Worm (Caenorhabditis elegans) whole organism, L2 larva: ENCODE data around the gene F58F12.3.

Experiments used
- C34F6.9 ChIP-seq: fragments of 150-350 bp; optimal IDR thresholded peaks from 2 replicates; lab custom pipeline; 2014; ENCODE audit warnings: missing biosample characterization, missing genetic modification characterization
- F13H6.1 ChIP-seq: sonication (generic microtip); optimal IDR thresholded peaks from 2 replicates; lab custom pipeline; 2016; ENCODE audit warnings: missing genetic modification characterization, missing compliant biosample characterization
- R02D3.7 ChIP-seq: fragments of 150-350 bp; optimal IDR thresholded peaks from 2 replicates; lab custom pipeline; 2014; ENCODE audit warnings: missing biosample characterization, missing genetic modification characterization
- Y55F3AM.14 ChIP-seq: fragments of 200-800 bp; sonication (Bioruptor generic); optimal IDR thresholded peaks from 2 replicates; lab custom pipeline; 2018; ENCODE audit warnings: mild to moderate bottlenecking, missing genetic modification characterization, missing compliant biosample characterization
- ZK546.5 ChIP-seq: sonication (generic microtip); optimal IDR thresholded peaks from 2 replicates; lab custom pipeline; 2017; ENCODE audit warnings: missing biosample characterization, missing genetic modification characterization
- alr-1 ChIP-seq: fragments of 150-350 bp; optimal IDR thresholded peaks from 2 replicates; lab custom pipeline; 2014; ENCODE audit warnings: missing biosample characterization, missing genetic modification characterization
- aly-2 ChIP-seq: fragments of 150-350 bp; optimal IDR thresholded peaks from 2 replicates; lab custom pipeline; 2014; ENCODE audit warnings: missing biosample characterization, missing genetic modification characterization
- ama-1 ChIP-seq: fragments of 150-350 bp; optimal IDR thresholded peaks from 2 replicates; lab custom pipeline; 2018; ENCODE audit warnings: inconsistent platforms
- blmp-1 ChIP-seq: sonication (generic microtip); optimal IDR thresholded peaks from 2 replicates; lab custom pipeline; 2017; ENCODE audit warnings: missing genetic modification characterization, mild to moderate bottlenecking, missing compliant biosample characterization, antibody characterized with exemption, moderate library complexity; ENCODE audit not compliant: insufficient read depth
- ceh-16 ChIP-seq: fragments of 150-350 bp; optimal IDR thresholded peaks from 2 replicates; lab custom pipeline; 2014; ENCODE audit warnings: missing biosample characterization, missing genetic modification characterization
- ceh-82 ChIP-seq: fragments of 150-350 bp; optimal IDR thresholded peaks from 2 replicates; lab custom pipeline; 2014; ENCODE audit warnings: missing biosample characterization, missing genetic modification characterization
- crh-2 ChIP-seq: sonication (generic microtip); optimal IDR thresholded peaks from 2 replicates; lab custom pipeline; 2017; ENCODE audit warnings: missing biosample characterization, missing genetic modification characterization
- dmd-4 ChIP-seq: sonication (generic microtip); optimal IDR thresholded peaks from 2 replicates; lab custom pipeline; 2017; ENCODE audit warnings: missing biosample characterization, missing genetic modification characterization
- egl-27 ChIP-seq: sonication (generic microtip); optimal IDR thresholded peaks from 3 replicates; lab custom pipeline; 2017; ENCODE audit warnings: missing biosample characterization, missing genetic modification reagents, missing genetic modification characterization
- elt-1 ChIP-seq: fragments of 150-350 bp; optimal IDR thresholded peaks from 2 replicates; lab custom pipeline; 2014; ENCODE audit warnings: missing biosample characterization, missing genetic modification characterization
- elt-3 ChIP-seq: sonication (generic microtip); optimal IDR thresholded peaks from 2 replicates; lab custom pipeline; 2017; ENCODE audit warnings: missing biosample characterization, missing genetic modification characterization
- fos-1 ChIP-seq: fragments of 150-350 bp; optimal IDR thresholded peaks from 2 replicates; lab custom pipeline; 2014; ENCODE audit warnings: missing biosample characterization, missing genetic modification characterization
- gmeb-1 ChIP-seq: fragments of 150-350 bp; optimal IDR thresholded peaks from 2 replicates; lab custom pipeline; 2014; ENCODE audit warnings: missing biosample characterization, missing genetic modification characterization
- lin-39 ChIP-seq: fragments of 150-350 bp; optimal IDR thresholded peaks from 2 replicates; lab custom pipeline; 2014; ENCODE audit warnings: missing biosample characterization, missing genetic modification reagents, missing genetic modification characterization
- lsy-2 ChIP-seq, 2 experiments: fragments of 150-350 bp in 1 of 2; sonication (generic microtip) in 1 of 2; optimal IDR thresholded peaks; 2 replicates each; lab custom pipeline; 2014 to 2017; ENCODE audit warnings: missing biosample characterization in 2 of 2, missing genetic modification characterization in 2 of 2
- mab-5 ChIP-seq: fragments of 150-350 bp; optimal IDR thresholded peaks from 2 replicates; lab custom pipeline; 2014; ENCODE audit warnings: missing biosample characterization, missing genetic modification characterization
- mbf-1 ChIP-seq: sonication (generic microtip); optimal IDR thresholded peaks from 2 replicates; lab custom pipeline; 2017; ENCODE audit warnings: missing biosample characterization, missing genetic modification characterization
- mdl-1 ChIP-seq, 2 experiments: fragments of 150-350 bp in 1 of 2; sonication (generic microtip) in 1 of 2; optimal IDR thresholded peaks; 2 replicates each; lab custom pipeline; 2017; ENCODE audit warnings: missing biosample characterization in 2 of 2, missing genetic modification characterization in 2 of 2
- nhr-10 ChIP-seq: sonication (generic microtip); optimal IDR thresholded peaks from 2 replicates; lab custom pipeline; 2017; ENCODE audit warnings: missing biosample characterization, missing genetic modification characterization
- nhr-11 ChIP-seq: fragments of 150-350 bp; optimal IDR thresholded peaks from 2 replicates; lab custom pipeline; 2014; ENCODE audit warnings: missing biosample characterization, missing genetic modification characterization
- nhr-129 ChIP-seq: fragments of 150-350 bp; optimal IDR thresholded peaks from 2 replicates; lab custom pipeline; 2014; ENCODE audit warnings: missing biosample characterization, missing genetic modification characterization
- nhr-21 ChIP-seq: fragments of 150-350 bp; optimal IDR thresholded peaks from 2 replicates; lab custom pipeline; 2014; ENCODE audit warnings: missing biosample characterization, missing genetic modification characterization
- nhr-23 ChIP-seq: fragments of 150-350 bp; optimal IDR thresholded peaks from 2 replicates; lab custom pipeline; 2014; ENCODE audit warnings: missing biosample characterization, missing genetic modification reagents, missing genetic modification characterization
- nhr-237 ChIP-seq: fragments of 150-350 bp; optimal IDR thresholded peaks from 2 replicates; lab custom pipeline; 2014; ENCODE audit warnings: missing biosample characterization, missing genetic modification characterization
- nhr-25 ChIP-seq: fragments of 150-350 bp; sonication (generic microtip); optimal IDR thresholded peaks from 3 replicates; lab custom pipeline; 2014; ENCODE audit warnings: missing biosample characterization, missing genetic modification characterization
- nhr-77 ChIP-seq: fragments of 150-350 bp; optimal IDR thresholded peaks from 2 replicates; lab custom pipeline; 2014; ENCODE audit warnings: missing biosample characterization, missing genetic modification characterization
- sem-4 ChIP-seq: fragments of 150-350 bp; optimal IDR thresholded peaks from 2 replicates; lab custom pipeline; 2014; ENCODE audit warnings: missing biosample characterization, missing genetic modification reagents, missing genetic modification characterization
- sma-9 ChIP-seq, 2 experiments: fragments of 150-350 bp in 1 of 2; sonication (generic microtip) in 1 of 2; optimal IDR thresholded peaks; 2 replicates each; lab custom pipeline; 2014 to 2016; ENCODE audit warnings: missing genetic modification characterization in 2 of 2, mild to moderate bottlenecking in 1 of 2, missing biosample characterization in 1 of 2, missing compliant biosample characterization in 1 of 2, missing genetic modification reagents in 1 of 2, moderate library complexity in 1 of 2
- snpc-4 ChIP-seq: fragments of 150-350 bp; optimal IDR thresholded peaks from 2 replicates; lab custom pipeline; 2014; ENCODE audit warnings: missing biosample characterization, missing genetic modification characterization
- unc-39 ChIP-seq: fragments of 150-350 bp; optimal IDR thresholded peaks from 2 replicates; lab custom pipeline; 2014; ENCODE audit warnings: missing biosample characterization, missing genetic modification characterization
- unc-55 ChIP-seq: fragments of 150-350 bp; sonication (generic microtip); optimal IDR thresholded peaks from 3 replicates; lab custom pipeline; 2014; ENCODE audit warnings: missing biosample characterization, missing genetic modification reagents, missing genetic modification characterization
- zag-1 ChIP-seq: fragments of 150-350 bp; optimal IDR thresholded peaks from 2 replicates; lab custom pipeline; 2014; ENCODE audit warnings: missing biosample characterization, missing genetic modification characterization
- ztf-1 ChIP-seq: fragments of 200-800 bp; sonication (Bioruptor generic); conservative IDR thresholded peaks from 2 replicates; pipeline ENCODE4 v1.3.6; 2022; ENCODE audit warnings: missing genetic modification characterization, missing compliant biosample characterization
- ztf-4 ChIP-seq: fragments of 150-350 bp; optimal IDR thresholded peaks from 2 replicates; lab custom pipeline; 2014; ENCODE audit warnings: missing biosample characterization, missing genetic modification characterization

Gene F58F12.3

DNA sequence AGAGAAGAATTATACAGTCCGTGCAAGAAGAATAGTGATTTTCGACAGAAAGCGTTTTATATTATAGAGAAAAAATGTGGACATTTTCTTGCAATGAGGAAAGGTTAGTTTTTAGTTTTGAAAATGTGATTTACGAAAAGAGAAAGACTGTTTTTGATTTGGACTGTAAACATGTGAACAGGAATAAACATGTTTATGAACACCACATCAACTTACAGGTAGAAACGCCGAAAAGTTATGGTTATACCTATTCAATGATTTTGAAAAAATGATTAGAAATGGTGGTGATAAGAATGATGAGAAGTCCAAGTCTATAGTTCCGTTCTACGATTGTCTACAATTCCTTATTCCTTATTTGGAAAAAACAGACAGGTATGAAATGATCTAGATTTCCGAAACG, 46.6 kb downstream of the F58F12.3 start:
- no peak for TF ChIP-seq ztf-4 (tag; lab: Kevin White, UChicago)
- TF ChIP-seq sem-4: no peak
- TF ChIP-seq nhr-77 (tag; lab: Kevin White, UChicago): no peak
- TF ChIP-seq fos-1: no peak
- TF ChIP-seq mdl-1 (tag; optimal IDR thresholded peaks at IDR 0.05; lab: Kevin White, UChicago): no peak
- no peak for TF ChIP-seq ceh-82 (tag; lab: Kevin White, UChicago)
- no peak for TF ChIP-seq ZK546.5 (tag; lab: Kevin White, UChicago)
- TF ChIP-seq nhr-25: no peak

DNA sequence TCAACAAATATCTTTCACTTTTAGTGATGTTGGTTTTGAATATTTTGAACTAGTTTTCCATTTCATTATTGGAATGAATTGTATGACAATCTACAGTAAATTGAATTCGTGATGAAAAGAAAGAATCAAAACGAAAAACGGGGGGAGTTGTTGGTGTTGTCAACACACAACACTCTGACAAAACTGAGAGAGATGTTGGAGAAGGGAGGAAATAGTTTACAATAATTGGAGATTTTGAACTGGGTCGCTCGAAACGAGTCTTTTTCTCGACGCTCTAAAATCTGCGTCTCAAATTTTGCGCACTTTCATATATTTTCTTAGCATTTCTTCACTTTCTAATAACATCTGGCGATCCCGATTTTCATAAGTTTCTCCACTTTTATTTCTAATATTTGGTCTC, 47.2 kb downstream of the F58F12.3 start, which contains the start of gene txt-18:
txt-18 (plus strand) TSS at position 180 of the 400 bp plus-strand sequence.
- TF ChIP-seq unc-39 (tag; lab: Kevin White, UChicago) (no peak), crh-2 (tag; lab: Kevin White, UChicago) (peak; percentile 9), elt-1 (tag; lab: Kevin White, UChicago) (no peak), nhr-23 (tag; lab: Kevin White, UChicago) (no peak), unc-55 (peak; percentile 4), blmp-1 (tag; lab: Kevin White, UChicago) (peak; percentile 72), mab-5 (tag; lab: Kevin White, UChicago) (no peak), sem-4 (no peak), C34F6.9 (tag; lab: Kevin White, UChicago) (peak; percentile 27), sma-9 (GFP tag; optimal IDR thresholded peaks at IDR 0.05; lab: Kevin White, UChicago) (peak; percentile 48), sma-9 (tag; optimal IDR thresholded peaks at IDR 0.05; lab: Kevin White, UChicago) (no peak), R02D3.7 (tag; lab: Kevin White, UChicago) (no peak), ceh-16 (tag; lab: Kevin White, UChicago) (no peak), lsy-2 (tag; optimal IDR thresholded peaks at IDR 0.05; lab: Kevin White, UChicago) (peak in 1 of 2 experiments; percentile 34), nhr-129 (peak; percentile 59), nhr-25 (peak; percentile 72), zag-1 (no peak), nhr-10 (tag; lab: Kevin White, UChicago) (no peak), dmd-4 (no peak), nhr-21 (peak; percentile 39), F13H6.1 (tag; lab: Kevin White, UChicago) (peak; percentile 13), ztf-1 (no peak), ztf-4 (tag; lab: Kevin White, UChicago) (peak; percentile 6), mbf-1 (tag; lab: Kevin White, UChicago) (no peak), egl-27 (tag; lab: Kevin White, UChicago) (peak; percentile 17), Y55F3AM.14 (GFP tag; lab: Kevin White, UChicago) (no peak)

DNA sequence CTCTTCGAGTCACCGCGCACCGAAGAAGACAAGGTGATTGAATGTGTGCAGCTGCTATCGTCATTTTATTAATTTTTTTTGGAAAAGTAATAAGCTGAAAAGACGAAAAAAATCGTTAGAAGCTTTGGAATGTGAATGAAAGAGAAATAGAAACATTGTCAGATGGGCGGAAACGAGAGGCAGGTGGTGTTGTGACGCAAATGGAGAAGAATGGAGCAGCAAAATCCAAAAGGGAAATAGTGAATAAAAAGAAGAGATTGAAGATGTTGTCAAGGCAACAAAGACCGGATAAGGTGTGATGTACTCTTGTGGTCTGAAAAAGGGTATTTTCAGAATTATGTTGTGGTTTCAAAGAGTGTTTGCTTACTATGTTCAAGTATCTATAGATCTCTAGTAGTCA, 48.6 kb downstream of the F58F12.3 start:
- TF ChIP-seq elt-3 (tag; lab: Kevin White, UChicago) (no peak), ama-1 (lab: Kevin White, UChicago) (no peak), elt-1 (tag; lab: Kevin White, UChicago) (no peak), aly-2 (tag; lab: Kevin White, UChicago) (no peak), nhr-25 (no peak), blmp-1 (tag; lab: Kevin White, UChicago) (no peak), lsy-2 (tag; optimal IDR thresholded peaks at IDR 0.05; lab: Kevin White, UChicago) (peak in 1 of 2 experiments; percentile 10), alr-1 (no peak), nhr-129 (peak; percentile 11), crh-2 (tag; lab: Kevin White, UChicago) (peak; percentile 2)

DNA sequence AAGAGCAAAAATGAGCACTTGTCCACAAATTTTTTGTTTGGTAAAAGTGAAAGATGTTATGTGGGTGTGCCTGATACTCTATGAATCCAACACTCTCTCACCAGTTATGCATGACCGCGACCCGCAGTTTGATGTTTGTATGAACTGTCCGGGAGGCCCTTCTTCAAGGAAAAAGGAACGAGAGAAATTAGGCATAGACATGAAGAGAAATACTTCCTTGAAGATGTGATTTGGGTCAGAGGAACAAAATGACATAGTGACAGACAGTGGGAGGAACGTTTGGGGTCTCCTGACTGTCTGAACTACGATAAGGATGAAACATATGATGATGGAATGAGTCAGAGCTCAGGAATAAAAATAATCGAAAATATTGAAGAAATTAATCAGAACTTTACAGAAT, 50.0 kb downstream of the F58F12.3 start:
- TF ChIP-seq ztf-4 (tag; lab: Kevin White, UChicago) (no peak), fos-1 (peak; percentile 42)
- TF ChIP-seq, all 48 proteins: peak for 1

DNA sequence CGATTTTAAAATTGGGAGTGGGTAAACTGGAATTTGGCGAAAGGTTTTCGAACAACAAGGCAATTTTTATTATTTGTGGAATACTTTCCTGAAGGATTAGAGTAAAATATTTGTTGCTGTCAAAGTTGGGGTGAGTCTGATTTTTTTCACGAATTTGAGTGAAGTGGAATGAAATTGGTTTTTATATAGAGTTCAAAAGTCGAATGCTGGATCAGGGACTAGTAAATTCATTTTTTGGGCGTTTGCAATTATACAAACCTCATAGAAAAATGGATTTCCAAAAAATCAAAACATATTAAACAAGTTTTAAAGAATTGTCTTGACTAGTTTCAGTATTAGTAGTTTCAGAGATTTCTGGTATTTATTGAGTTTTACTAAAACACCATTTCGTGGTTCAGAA, 51.1 kb downstream of the F58F12.3 start, which contains the start of gene C32D5.7:
C32D5.7 (minus strand) TSS at position 101 of the 400 bp plus-strand sequence.
- TF ChIP-seq fos-1 (no peak), snpc-4 (tag; lab: Kevin White, UChicago) (no peak), R02D3.7 (tag; lab: Kevin White, UChicago) (no peak), mbf-1 (tag; lab: Kevin White, UChicago) (no peak), sma-9 (GFP tag; optimal IDR thresholded peaks at IDR 0.05; lab: Kevin White, UChicago) (no peak), sma-9 (tag; optimal IDR thresholded peaks at IDR 0.05; lab: Kevin White, UChicago) (no peak), gmeb-1 (no peak), nhr-21 (no peak), crh-2 (tag; lab: Kevin White, UChicago) (no peak), nhr-11 (tag; lab: Kevin White, UChicago) (no peak), ztf-4 (tag; lab: Kevin White, UChicago) (no peak), ztf-1 (no peak), elt-1 (tag; lab: Kevin White, UChicago) (no peak), lin-39 (tag; lab: Kevin White, UChicago) (no peak), nhr-237 (tag; lab: Kevin White, UChicago) (no peak)
- TF ChIP-seq, all 48 proteins: peak for 0
